Fruit fly (Drosophila melanogaster) whole organism, prepupa: ENCODE results near the gene dlp.
A peak's percentile ranks its signal among the peaks of the same experiment; 100 is the strongest.

Source experiments
- CG10631 ChIP-seq: fragments of 200-800 bp; sonication (Bioruptor generic); optimal IDR thresholded peaks from 2 replicates; lab custom pipeline; 2016; ENCODE audit warnings: missing biosample characterization, missing genetic modification characterization
- CG10669 ChIP-seq: fragments of 200-800 bp; sonication (Bioruptor generic); optimal IDR thresholded peaks from 3 replicates; lab custom pipeline; 2018; ENCODE audit warnings: missing biosample characterization, mild to moderate bottlenecking, missing genetic modification characterization, moderate library complexity
- CG11294 ChIP-seq: fragments of 200-800 bp; sonication (Bioruptor generic); IDR thresholded peaks from 2 replicates; pipeline ENCODE4 v1.3.6; 2022; ENCODE audit warnings: missing biosample characterization, missing genetic modification characterization
- CG11762 ChIP-seq: fragments of 200-800 bp; sonication (Bioruptor generic); optimal IDR thresholded peaks from 3 replicates; lab custom pipeline; 2016; ENCODE audit warnings: missing biosample characterization, missing genetic modification characterization; ENCODE audit not compliant: insufficient read depth
- CG11902 ChIP-seq: fragments of 200-800 bp; sonication (Bioruptor generic); optimal IDR thresholded peaks from 3 replicates; lab custom pipeline; 2016; ENCODE audit warnings: missing biosample characterization, missing genetic modification characterization
- CG15336 ChIP-seq: fragments of 200-800 bp; sonication (Bioruptor generic); IDR thresholded peaks from 2 replicates; pipeline ENCODE4 v1.3.6; 2022; ENCODE audit warnings: missing biosample characterization, missing genetic modification characterization
- CG1621 ChIP-seq: fragments of 200-800 bp; sonication (Bioruptor generic); optimal IDR thresholded peaks from 3 replicates; lab custom pipeline; 2018; ENCODE audit warnings: missing biosample characterization, mild to moderate bottlenecking, missing genetic modification characterization
- CG16779 ChIP-seq: fragments of 200-800 bp; sonication (Bioruptor generic); optimal IDR thresholded peaks from 3 replicates; lab custom pipeline; 2017; ENCODE audit warnings: missing biosample characterization, mild to moderate bottlenecking, missing genetic modification characterization
- CG31627 ChIP-seq: fragments of 200-800 bp; sonication (Bioruptor generic); optimal IDR thresholded peaks from 3 replicates; lab custom pipeline; 2016; ENCODE audit warnings: missing biosample characterization, missing genetic modification characterization
- CG34406 ChIP-seq: fragments of 200-800 bp; sonication (Bioruptor generic); optimal IDR thresholded peaks from 3 replicates; lab custom pipeline; 2016; ENCODE audit warnings: missing biosample characterization, missing genetic modification characterization
- CG6163 ChIP-seq: fragments of 200-800 bp; sonication (Bioruptor generic); IDR thresholded peaks from 3 replicates; pipeline ENCODE4 v1.3.6; 2022; ENCODE audit warnings: missing biosample characterization, missing genetic modification characterization
- CG6276 ChIP-seq: fragments of 200-800 bp; sonication (Bioruptor generic); optimal IDR thresholded peaks from 2 replicates; lab custom pipeline; 2017; ENCODE audit warnings: missing biosample characterization, mild to moderate bottlenecking, missing genetic modification characterization
- CG6854 ChIP-seq: fragments of 200-800 bp; sonication (Bioruptor generic); optimal IDR thresholded peaks from 2 replicates; lab custom pipeline; 2017; ENCODE audit warnings: missing biosample characterization, mild to moderate bottlenecking, missing genetic modification characterization
- CG7368 ChIP-seq: fragments of 200-800 bp; sonication (Bioruptor generic); optimal IDR thresholded peaks from 3 replicates; lab custom pipeline; 2016; ENCODE audit warnings: missing biosample characterization, missing genetic modification characterization
- CG8119 ChIP-seq: fragments of 200-800 bp; sonication (Bioruptor generic); IDR thresholded peaks from 3 replicates; pipeline ENCODE4 v1.3.6; 2022; ENCODE audit warnings: missing biosample characterization, missing genetic modification characterization
- CG8632 ChIP-seq: fragments of 200-800 bp; sonication (Bioruptor generic); optimal IDR thresholded peaks from 3 replicates; lab custom pipeline; 2016; ENCODE audit warnings: missing biosample characterization, missing genetic modification characterization
- CG9139 ChIP-seq: fragments of 200-800 bp; sonication (Bioruptor generic); optimal IDR thresholded peaks from 3 replicates; lab custom pipeline; 2017; ENCODE audit warnings: missing biosample characterization, mild to moderate bottlenecking, missing genetic modification characterization
- Eip75B ChIP-seq: fragments of 200-800 bp; sonication (Bioruptor generic); optimal IDR thresholded peaks from 3 replicates; lab custom pipeline; 2016; ENCODE audit warnings: missing biosample characterization, missing genetic modification characterization
- Eip78C ChIP-seq: fragments of 200-800 bp; sonication (Bioruptor generic); peaks from one replicate; lab custom pipeline; 2016; ENCODE audit warnings: missing biosample characterization, missing genetic modification characterization
- Ets96B ChIP-seq: fragments of 200-800 bp; optimal IDR thresholded peaks from 2 replicates; lab custom pipeline; 2019; ENCODE audit warnings: missing biosample characterization, mild to moderate bottlenecking, missing genetic modification characterization, moderate library complexity
- Hr38 ChIP-seq: sonication (Bioruptor generic); optimal IDR thresholded peaks from 2 replicates; lab custom pipeline; 2016; ENCODE audit warnings: missing biosample characterization, missing genetic modification characterization
- Hr39 ChIP-seq: fragments of 200-800 bp; sonication (Bioruptor generic); optimal IDR thresholded peaks from 2 replicates; lab custom pipeline; 2016; ENCODE audit warnings: missing biosample characterization, missing genetic modification characterization
- Hr4 ChIP-seq: fragments of 200-800 bp; sonication (Bioruptor generic); optimal IDR thresholded peaks from 3 replicates; lab custom pipeline; 2016; ENCODE audit warnings: missing biosample characterization, missing genetic modification characterization
- Met ChIP-seq: fragments of 200-800 bp; sonication (Bioruptor generic); optimal IDR thresholded peaks from 3 replicates; lab custom pipeline; 2016; ENCODE audit warnings: missing biosample characterization, missing genetic modification characterization
- OdsH ChIP-seq: fragments of 200-800 bp; sonication (Bioruptor generic); optimal IDR thresholded peaks from 3 replicates; lab custom pipeline; 2016; ENCODE audit warnings: missing biosample characterization, missing genetic modification characterization
- Smox ChIP-seq: fragments of 200-800 bp; sonication (Bioruptor generic); optimal IDR thresholded peaks from 3 replicates; lab custom pipeline; 2016; ENCODE audit warnings: missing biosample characterization, missing genetic modification characterization
- Sox102F ChIP-seq: fragments of 200-800 bp; sonication (Bioruptor generic); optimal IDR thresholded peaks from 2 replicates; lab custom pipeline; 2016; ENCODE audit warnings: missing biosample characterization, mild to moderate bottlenecking, missing genetic modification characterization
- Sox14 ChIP-seq: fragments of 200-800 bp; sonication (Bioruptor generic); optimal IDR thresholded peaks from 3 replicates; lab custom pipeline; 2016; ENCODE audit warnings: missing biosample characterization, missing genetic modification characterization
- Sox15 ChIP-seq: fragments of 200-800 bp; sonication (Bioruptor generic); optimal IDR thresholded peaks from 3 replicates; lab custom pipeline; 2016; ENCODE audit warnings: missing biosample characterization, missing genetic modification characterization
- achi ChIP-seq: fragments of 200-800 bp; sonication (Bioruptor generic); optimal IDR thresholded peaks from 3 replicates; lab custom pipeline; 2016; ENCODE audit warnings: missing biosample characterization, missing genetic modification characterization
- acj6 ChIP-seq: fragments of 200-800 bp; sonication (Bioruptor generic); optimal IDR thresholded peaks from 3 replicates; lab custom pipeline; 2016; ENCODE audit warnings: missing biosample characterization, missing genetic modification characterization
- dac ChIP-seq: fragments of 200-800 bp; sonication (Bioruptor generic); optimal IDR thresholded peaks from 2 replicates; lab custom pipeline; 2017; ENCODE audit warnings: missing biosample characterization, mild to moderate bottlenecking, missing genetic modification characterization
- eg ChIP-seq: fragments of 200-800 bp; sonication (Bioruptor generic); IDR thresholded peaks from 3 replicates; pipeline ENCODE4 v1.3.6; 2022; ENCODE audit warnings: missing biosample characterization, missing genetic modification characterization
- esn ChIP-seq: fragments of 200-800 bp; sonication (Bioruptor generic); optimal IDR thresholded peaks from 2 replicates; lab custom pipeline; 2016; ENCODE audit warnings: missing biosample characterization, mild to moderate bottlenecking, missing genetic modification characterization, moderate library complexity
- fd59A ChIP-seq: fragments of 200-800 bp; sonication (Bioruptor generic); optimal IDR thresholded peaks from 2 replicates; lab custom pipeline; 2017; ENCODE audit warnings: missing biosample characterization, mild to moderate bottlenecking, missing genetic modification characterization, missing genetic modification reagents
- fd85E ChIP-seq: fragments of 200-800 bp; sonication (Bioruptor generic); optimal IDR thresholded peaks from 3 replicates; lab custom pipeline; 2016; ENCODE audit warnings: missing biosample characterization, missing genetic modification characterization
- fkh ChIP-seq: fragments of 200-800 bp; sonication (Bioruptor generic); optimal IDR thresholded peaks from 3 replicates; lab custom pipeline; 2017; ENCODE audit warnings: missing biosample characterization, mild to moderate bottlenecking, missing genetic modification characterization, moderate library complexity
- lz ChIP-seq: fragments of 200-800 bp; sonication (Bioruptor generic); optimal IDR thresholded peaks from 3 replicates; lab custom pipeline; 2016; ENCODE audit warnings: missing biosample characterization, missing genetic modification characterization
- net ChIP-seq: fragments of 200-800 bp; sonication (Bioruptor generic); optimal IDR thresholded peaks from 3 replicates; lab custom pipeline; 2016; ENCODE audit warnings: missing biosample characterization, missing genetic modification characterization
- pdm3 ChIP-seq: fragments of 200-800 bp; sonication (Bioruptor generic); optimal IDR thresholded peaks from 3 replicates; lab custom pipeline; 2016; ENCODE audit warnings: missing biosample characterization, missing genetic modification characterization
- salr ChIP-seq, 2 experiments: fragments of 200-800 bp; sonication (Bioruptor generic); optimal IDR thresholded peaks; 3 replicates each; lab custom pipeline; 2016 to 2018; ENCODE audit warnings: missing biosample characterization in 2 of 2, missing genetic modification characterization in 2 of 2, mild to moderate bottlenecking in 1 of 2
- ss ChIP-seq, 2 experiments: fragments of 200-800 bp; sonication (Bioruptor generic); optimal IDR thresholded peaks; 2 replicates in 1 of 2; 3 replicates in 1 of 2; lab custom pipeline; 2017 to 2018; ENCODE audit warnings: mild to moderate bottlenecking in 2 of 2, missing biosample characterization in 2 of 2, missing genetic modification characterization in 2 of 2, moderate library complexity in 1 of 2
- svp ChIP-seq: fragments of 200-800 bp; sonication (Bioruptor generic); peaks from one replicate; lab custom pipeline; 2016; ENCODE audit warnings: missing biosample characterization, missing genetic modification characterization
- topi ChIP-seq: fragments of 200-800 bp; sonication (Bioruptor generic); optimal IDR thresholded peaks from 3 replicates; lab custom pipeline; 2016; ENCODE audit warnings: missing biosample characterization, missing genetic modification characterization

The dlp gene

DNA sequence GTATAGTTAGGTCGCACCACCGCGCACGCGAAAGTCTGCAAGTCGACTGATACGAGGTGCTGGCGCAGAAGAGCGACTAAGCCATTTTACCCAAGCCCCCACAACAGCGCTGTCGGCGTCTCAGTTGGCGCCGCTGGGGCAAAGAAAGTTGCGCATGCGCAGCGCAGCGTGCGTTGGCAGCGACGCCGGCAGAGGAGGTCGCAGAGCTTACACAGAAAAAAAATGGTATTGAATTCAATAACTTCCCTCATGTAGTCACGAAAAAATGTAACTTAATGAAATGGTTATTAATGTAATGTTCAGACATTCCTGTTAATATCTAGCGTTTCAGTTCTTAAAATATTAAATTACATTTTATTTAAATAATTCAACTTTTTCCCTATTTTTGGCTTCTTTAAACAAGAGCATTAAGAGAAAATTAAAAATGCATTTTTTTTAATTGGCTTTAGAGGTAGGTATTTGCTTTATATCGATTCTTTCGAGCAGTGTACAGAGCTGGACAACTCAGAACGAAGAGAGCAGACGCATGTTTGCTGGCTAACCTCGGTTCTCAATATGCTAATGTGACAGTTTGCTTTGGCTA lies 45.8 kb downstream of the dlp start, which contains the start of gene CG4914 (continued):
- peak; percentile 89 for TF ChIP-seq topi
- peak; percentile 76 for TF ChIP-seq Hr39 (GFP tag; lab: Kevin White, UChicago)
- TF ChIP-seq Ets96B, result peak; percentile 78
- TF ChIP-seq Sox14 (GFP tag; lab: Kevin White, UChicago), result peak; percentile 79
- peak; percentile 96 for TF ChIP-seq svp
- peak; percentile 81 for TF ChIP-seq CG31627 (GFP tag; lab: Kevin White, UChicago)
- peak; percentile 51 for TF ChIP-seq CG11294 (GFP tag; lab: Robert Waterston, UW)
- TF ChIP-seq lz (GFP tag; lab: Kevin White, UChicago), result peak; percentile 86
- peak; percentile 69 for TF ChIP-seq CG11762 (GFP tag; lab: Kevin White, UChicago)
- TF ChIP-seq CG15336 (GFP tag; lab: Robert Waterston, UW), result peak; percentile 86
- TF ChIP-seq CG1621, result no peak
- TF ChIP-seq fkh (GFP tag; lab: Kevin White, UChicago), result no peak
- peak; percentile 94 for TF ChIP-seq Eip78C (GFP tag; lab: Kevin White, UChicago)
- TF ChIP-seq dac (GFP tag; lab: Kevin White, UChicago), result peak; percentile 63
- TF ChIP-seq eg (GFP tag; lab: Robert Waterston, UW), result peak; percentile 77
- peak; percentile 88 for TF ChIP-seq achi
- TF ChIP-seq CG34406 (GFP tag; lab: Kevin White, UChicago), result peak; percentile 85
- TF ChIP-seq Hr4 (GFP tag; lab: Kevin White, UChicago), result peak; percentile 65
- TF ChIP-seq Smox, result peak; percentile 89
- peak; percentile 71 for TF ChIP-seq Sox15
- peak; percentile 26 to 56 for TF ChIP-seq ss (GFP tag; optimal IDR thresholded peaks at IDR 0.05; lab: Kevin White, UChicago)
- TF ChIP-seq CG16779 (tag; lab: Kevin White, UChicago), result peak; percentile 76
- TF ChIP-seq CG11902, result peak; percentile 47
- TF ChIP-seq CG8632, result peak; percentile 79
- TF ChIP-seq fd85E (GFP tag; lab: Kevin White, UChicago), result peak; percentile 17
- TF ChIP-seq CG7368 (GFP tag; lab: Kevin White, UChicago), result peak; percentile 30
- peak; percentile 52 for TF ChIP-seq fd59A (GFP tag; lab: Kevin White, UChicago)
- TF ChIP-seq CG6854 (GFP tag; lab: Kevin White, UChicago), result peak; percentile 17
- peak; percentile 90 for TF ChIP-seq CG8119 (GFP tag; lab: Robert Waterston, UW)
- peak; percentile 94 for TF ChIP-seq esn (GFP tag; lab: Kevin White, UChicago)
- peak; percentile 88 for TF ChIP-seq OdsH

DNA sequence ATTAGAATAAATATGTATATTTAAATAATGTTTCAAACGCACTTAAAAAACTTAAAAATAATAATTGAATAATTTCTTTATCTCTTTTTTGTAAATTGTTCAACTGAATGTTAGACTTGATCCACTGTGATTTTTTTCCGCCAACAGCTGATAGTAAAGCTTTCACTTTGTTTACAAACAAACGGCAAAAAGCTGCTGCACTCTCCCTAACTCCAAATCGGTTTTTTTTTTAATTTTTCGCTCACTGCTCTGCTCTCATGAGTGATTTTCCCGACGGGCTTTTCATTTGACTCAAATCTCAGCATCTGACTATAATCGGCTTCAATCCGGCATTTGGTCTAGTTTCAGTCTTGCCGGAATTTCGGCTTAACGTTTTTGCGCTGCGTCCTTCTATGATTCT lies 49.1 kb downstream of the dlp start:
- peak; percentile 23 for TF ChIP-seq CG6276 (GFP tag; lab: Kevin White, UChicago)
- TF ChIP-seq CG10631 (GFP tag; lab: Kevin White, UChicago), result no peak
- TF ChIP-seq CG6163 (GFP tag; lab: Robert Waterston, UW), result 0 out of 3 replicates have a peak, but pooled peaks have one; percentile 13
- peak; percentile 58 for TF ChIP-seq CG15336 (GFP tag; lab: Robert Waterston, UW)

DNA sequence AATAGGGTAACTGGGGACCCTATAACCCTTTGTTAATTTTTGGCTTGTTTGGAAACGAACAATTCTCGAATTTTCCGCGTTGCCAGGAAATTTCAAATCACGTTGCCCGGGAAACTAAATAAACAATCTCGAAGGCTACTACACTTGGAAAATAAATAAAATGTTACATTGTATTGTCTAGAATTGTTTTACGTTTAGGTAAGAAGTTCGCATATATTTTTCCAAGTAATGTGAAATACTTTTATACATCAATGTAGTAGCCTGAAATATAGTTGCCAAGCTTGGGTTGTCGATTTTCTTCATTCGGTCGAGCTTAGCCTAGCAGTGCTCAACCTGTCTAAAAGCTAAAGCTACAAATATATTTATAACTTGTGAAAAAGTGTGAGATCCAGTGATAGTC lies 52.1 kb downstream of the dlp start, which contains the start of gene Dnaaf6:
TSS of gene Dnaaf6 (plus strand) at position 301 of the 400 bp plus-strand sequence.
- TF ChIP-seq acj6 (GFP tag; lab: Kevin White, UChicago) (no peak), net (GFP tag; lab: Kevin White, UChicago) (no peak), salr (GFP tag; optimal IDR thresholded peaks at IDR 0.05; lab: Kevin White, UChicago) (no peak), pdm3 (GFP tag; lab: Kevin White, UChicago) (no peak), Hr38 (no peak), CG6163 (GFP tag; lab: Robert Waterston, UW) (no peak), CG8632 (no peak), CG9139 (GFP tag; lab: Kevin White, UChicago) (no peak), Eip75B (no peak), CG10669 (GFP tag; lab: Kevin White, UChicago) (no peak), Met (no peak), Sox102F (GFP tag; lab: Kevin White, UChicago) (no peak), Sox15 (no peak), OdsH (no peak), achi (no peak), CG11294 (GFP tag; lab: Robert Waterston, UW) (no peak)
